Worm (Caenorhabditis elegans): Measurements from ENCODE around the gene K03A11.1.

ce11 chrX:13061366-13061765 is 9.9 kb downstream of the K03A11.1 start:
- no peak for TF ChIP-seq fkh-10 (GFP tag; optimal IDR thresholded peaks at IDR 0.05)
- TF ChIP-seq ztf-11 (tag; optimal IDR thresholded peaks at IDR 0.05) = no peak
- no peak for TF ChIP-seq nhr-12 (tag; optimal IDR thresholded peaks at IDR 0.05)
- no peak for TF ChIP-seq snpc-4 (tag; optimal IDR thresholded peaks at IDR 0.05)
- TF ChIP-seq nhr-11 (tag; optimal IDR thresholded peaks at IDR 0.05) = no peak
- no peak for TF ChIP-seq unc-39 (tag; optimal IDR thresholded peaks at IDR 0.05)
- TF ChIP-seq unc-62 (GFP tag; optimal IDR thresholded peaks at IDR 0.05) = no peak
- no peak for TF ChIP-seq egl-27 (tag; optimal IDR thresholded peaks at IDR 0.05)
- no peak for TF ChIP-seq ztf-4 (tag; optimal IDR thresholded peaks at IDR 0.05)
- no peak for TF ChIP-seq lin-15B (tag; optimal IDR thresholded peaks at IDR 0.05)
- TF ChIP-seq ceh-9 (tag; optimal IDR thresholded peaks at IDR 0.05) = no peak

All from whole organism, L3 larva.